Worm (Caenorhabditis elegans): Measurements from ENCODE around the gene lsm-3.

lsm-3 gene

ce11 chrIV:13398728-13399127, 11.7 kb downstream of the lsm-3 start, which contains the start of gene Y62E10A.13 (continued):
- TF ChIP-seq nhr-179 (tag; optimal IDR thresholded peaks at IDR 0.05), result no peak
- no peak for TF ChIP-seq C06A6.2 (GFP tag; conservative IDR thresholded peaks at IDR 0.05)
- no peak for TF ChIP-seq D2030.7 (GFP tag; IDR thresholded peaks at IDR 0.05)
- no peak for TF ChIP-seq nfyb-1 (GFP tag; IDR thresholded peaks at IDR 0.05)
- TF ChIP-seq sea-2 (GFP tag; IDR thresholded peaks at IDR 0.05), result no peak
- no peak for TF ChIP-seq Y79H2A.3 (GFP tag; conservative IDR thresholded peaks at IDR 0.05)
- no peak for TF ChIP-seq F39B2.1 (GFP tag; IDR thresholded peaks at IDR 0.05)
- TF ChIP-seq rpc-1 (optimal IDR thresholded peaks at IDR 0.05), result no peak
- no peak for TF ChIP-seq rpc-1 (tag; optimal IDR thresholded peaks at IDR 0.05)
- no peak for TF ChIP-seq hmg-1.2 (GFP tag; IDR thresholded peaks at IDR 0.05)
- no peak for TF ChIP-seq lin-35 (GFP tag; optimal IDR thresholded peaks at IDR 0.05)
- TF ChIP-seq hsf-1 (GFP tag; IDR thresholded peaks at IDR 0.05), result peak; percentile 63; the same call in 1 of the 2 replicates
- TF ChIP-seq atf-7 (tag; optimal IDR thresholded peaks at IDR 0.05), result peak; percentile 22
- peak; percentile 25 for TF ChIP-seq lin-54 (GFP tag; optimal IDR thresholded peaks at IDR 0.05)
- TF ChIP-seq ceh-79 (tag; optimal IDR thresholded peaks at IDR 0.05), result peak; percentile 39
- no peak for TF ChIP-seq akir-1 (GFP tag; optimal IDR thresholded peaks at IDR 0.05)
- TF ChIP-seq madf-6 (GFP tag; IDR thresholded peaks at IDR 0.05), result peak; percentile 64
- peak; percentile 67 for TF ChIP-seq T26A5.8 (tag; optimal IDR thresholded peaks at IDR 0.05)
- TF ChIP-seq B0035.1 (tag; optimal IDR thresholded peaks at IDR 0.05), result no peak
- peak; percentile 53 for TF ChIP-seq F10E7.11 (tag; optimal IDR thresholded peaks at IDR 0.05)
- no peak for TF ChIP-seq sdz-38 (tag; optimal IDR thresholded peaks at IDR 0.05)
- TF ChIP-seq nfya-1 (tag; optimal IDR thresholded peaks at IDR 0.05; ENCODE audit: borderline replicate concordance, insufficient read depth), result no peak

ce11 chrIV:13400456-13401364, 13.7 kb downstream of the lsm-3 start, which contains the start of the genes memi-2 and cyp-31A5:
Gene memi-2, minus strand, starts transcription at chrIV:13400506.
Gene cyp-31A5, plus strand, starts transcription at chrIV:13401289.
- no peak for TF ChIP-seq madf-3 (GFP tag; IDR thresholded peaks at IDR 0.05)
- TF ChIP-seq ceh-40 (GFP tag; IDR thresholded peaks at IDR 0.05), result no peak
- no peak for TF ChIP-seq mxl-1 (tag; optimal IDR thresholded peaks at IDR 0.05)
- TF ChIP-seq gei-17 (GFP tag; optimal IDR thresholded peaks at IDR 0.05), result no peak
- no peak for TF ChIP-seq ztf-25 (GFP tag; IDR thresholded peaks at IDR 0.05)
- no peak for TF ChIP-seq bed-2 (GFP tag; IDR thresholded peaks at IDR 0.05)
- no peak for TF ChIP-seq F57A8.1 (GFP tag; optimal IDR thresholded peaks at IDR 0.05)
- peak; percentile 89 for TF ChIP-seq hsf-1 (GFP tag; IDR thresholded peaks at IDR 0.05)
- no peak for TF ChIP-seq ekl-4 (GFP tag; IDR thresholded peaks at IDR 0.05)
- TF ChIP-seq sptf-2 (GFP tag; optimal IDR thresholded peaks at IDR 0.05), result no peak
- no peak for TF ChIP-seq tbx-9 (tag; optimal IDR thresholded peaks at IDR 0.05; ENCODE audit: borderline replicate concordance)
- TF ChIP-seq rcor-1 (GFP tag; IDR thresholded peaks at IDR 0.05), result no peak
- no peak for TF ChIP-seq ceh-79 (tag; optimal IDR thresholded peaks at IDR 0.05)
- no peak for TF ChIP-seq F23B12.7 (tag; optimal IDR thresholded peaks at IDR 0.05; ENCODE audit: insufficient read depth)
- peak; percentile 64 for TF ChIP-seq efl-1 (GFP tag; optimal IDR thresholded peaks at IDR 0.05)
- no peak for TF ChIP-seq egl-18 (GFP tag; IDR thresholded peaks at IDR 0.05)
- TF ChIP-seq snpc-4 (GFP tag; optimal IDR thresholded peaks at IDR 0.05), result no peak
- peak in 1 of 4 experiments; percentile 36 for TF ChIP-seq snpc-4 (tag; optimal IDR thresholded peaks at IDR 0.05)
- TF ChIP-seq T26A5.8 (tag; optimal IDR thresholded peaks at IDR 0.05), result no peak
- no peak for TF ChIP-seq lsy-27 (tag; optimal IDR thresholded peaks at IDR 0.05; ENCODE audit: borderline replicate concordance, insufficient read depth)
- no peak for TF ChIP-seq K12H6.12 (tag; optimal IDR thresholded peaks at IDR 0.05)
- TF ChIP-seq nhr-120 (GFP tag; IDR thresholded peaks at IDR 0.05), result no peak
- no peak for TF ChIP-seq aptf-3 (GFP tag; IDR thresholded peaks at IDR 0.05)
- no peak for TF ChIP-seq Y53G8AR.9 (GFP tag; conservative IDR thresholded peaks at IDR 0.05)
- TF ChIP-seq snpc-3.4 (tag; optimal IDR thresholded peaks at IDR 0.05), result no peak
- no peak for TF ChIP-seq nfya-1 (tag; optimal IDR thresholded peaks at IDR 0.05; ENCODE audit: borderline replicate concordance, insufficient read depth)
- no peak for TF ChIP-seq Y79H2A.3 (GFP tag; conservative IDR thresholded peaks at IDR 0.05)
- no peak for TF ChIP-seq ets-4 (GFP tag; optimal IDR thresholded peaks at IDR 0.05)
- TF ChIP-seq lsl-1 (GFP tag; optimal IDR thresholded peaks at IDR 0.05), result peak; percentile 81
- TF ChIP-seq F57C9.4 (tag; optimal IDR thresholded peaks at IDR 0.05), result no peak
